Worm (Caenorhabditis elegans) whole organism, L4/young adult: ENCODE results near the gene asm-3.

Experiments used
- W03F9.2 ChIP-seq: fragments of 150-350 bp; optimal IDR thresholded peaks from 2 replicates; lab custom pipeline; 2014; ENCODE audit warnings: missing biosample characterization, missing genetic modification characterization
- dao-5 ChIP-seq: sonication (generic microtip); optimal IDR thresholded peaks from 2 replicates; lab custom pipeline; 2016; ENCODE audit warnings: missing genotype, missing genetic modification characterization, moderate library complexity, missing compliant biosample characterization

DNA sequence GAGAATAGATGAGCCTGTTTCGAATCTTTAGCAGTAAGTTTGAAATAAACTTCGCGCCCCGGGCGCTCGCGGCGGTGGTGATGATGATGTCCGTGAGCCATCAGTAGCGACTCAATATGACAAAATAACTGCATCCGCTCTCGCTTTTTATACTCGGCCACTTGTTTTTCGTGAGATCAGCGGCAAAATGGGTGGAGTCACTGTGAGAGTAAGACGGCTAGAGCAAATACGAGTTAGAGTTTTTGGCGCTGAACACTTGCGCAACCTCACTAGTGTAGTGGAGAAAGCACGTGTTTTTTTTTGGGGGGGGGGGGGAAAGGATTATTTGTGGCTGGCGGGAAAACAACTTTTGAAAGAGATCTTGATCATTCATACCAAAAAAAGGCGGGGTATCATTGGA is 17.2 kb downstream of the asm-3 start, which contains the start of gene W03G1.5:
- TF ChIP-seq W03F9.2 (no peak), dao-5 (tag; lab: Kevin White, UChicago) (no peak)
